Fruit fly (Drosophila melanogaster): ENCODE measurements around the gene CG11696.

CG11696 gene

dm6 chrX:11548701-11549100 lies 24.8 kb upstream of the CG11696 start (continued):
- TF ChIP-seq CG16815 (GFP tag; optimal IDR thresholded peaks at IDR 0.05) (peak; percentile 23), Dip2 (GFP tag; IDR thresholded peaks at IDR 0.05) (no peak), CG12769 (tag; optimal IDR thresholded peaks at IDR 0.05) (no peak), CG9215 (GFP tag; IDR thresholded peaks at IDR 0.05) (0 out of 2 replicates have a peak, but pooled peaks have one; percentile 16), Xrp1 (GFP tag; IDR thresholded peaks at IDR 0.05) (peak; percentile 64), ken (GFP tag; IDR thresholded peaks at IDR 0.05) (no peak), Meics (GFP tag; optimal IDR thresholded peaks at IDR 0.05) (no peak), Vsx1 (GFP tag; optimal IDR thresholded peaks at IDR 0.05) (no peak), tap (tag; optimal IDR thresholded peaks at IDR 0.05) (peak; percentile 17), Drgx (GFP tag; IDR thresholded peaks at IDR 0.05) (peak; percentile 66), CG8359 (GFP tag; optimal IDR thresholded peaks at IDR 0.05; ENCODE audit: borderline replicate concordance) (peak; percentile 30), CG4328 (GFP tag; optimal IDR thresholded peaks at IDR 0.05) (no peak), CG2129 (GFP tag; IDR thresholded peaks at IDR 0.05; ENCODE audit: partially characterized antibody) (no peak), CG18599 (GFP tag; optimal IDR thresholded peaks at IDR 0.05) (peak; percentile 29), zen2 (GFP tag; IDR thresholded peaks at IDR 0.05; ENCODE audit: partially characterized antibody) (no peak), Usf (GFP tag; optimal IDR thresholded peaks at IDR 0.05) (no peak), Hmx (GFP tag; optimal IDR thresholded peaks at IDR 0.05) (no peak), CG8089 (GFP tag; optimal IDR thresholded peaks at IDR 0.05) (peak; percentile 52), CG6175 (GFP tag; IDR thresholded peaks at IDR 0.05) (no peak), CG2712 (tag; optimal IDR thresholded peaks at IDR 0.05) (peak; percentile 72), Chrac-16 (GFP tag; optimal IDR thresholded peaks at IDR 0.05) (peak; percentile 52), bcd (GFP tag; optimal IDR thresholded peaks at IDR 0.05) (peak; percentile 8), CG2889 (GFP tag; IDR thresholded peaks at IDR 0.05) (no peak), CG2120 (GFP tag; optimal IDR thresholded peaks at IDR 0.05) (peak; percentile 16), ac (GFP tag; optimal IDR thresholded peaks at IDR 0.05) (no peak), CG9817 (tag; optimal IDR thresholded peaks at IDR 0.05) (no peak), zfh1 (GFP tag; IDR thresholded peaks at IDR 0.05) (0 out of 3 replicates have a peak, but pooled peaks have one; percentile 30), CG13624 (GFP tag; optimal IDR thresholded peaks at IDR 0.05) (peak; percentile 15), grau (tag; optimal IDR thresholded peaks at IDR 0.05) (peak; percentile 43), chinmo (GFP tag; IDR thresholded peaks at IDR 0.05; ENCODE audit: partially characterized antibody) (no peak), CG30403 (GFP tag; optimal IDR thresholded peaks at IDR 0.05) (peak; percentile 34), ind (GFP tag; optimal IDR thresholded peaks at IDR 0.05) (peak; percentile 18), CG6765 (GFP tag; optimal IDR thresholded peaks at IDR 0.05) (no peak), toy (GFP tag; IDR thresholded peaks at IDR 0.05) (no peak), sens (GFP tag) (peak; percentile 90), Elba2 (GFP tag; optimal IDR thresholded peaks at IDR 0.05) (no peak), CG4820 (GFP tag; optimal IDR thresholded peaks at IDR 0.05) (peak; percentile 56), jumu (GFP tag; optimal IDR thresholded peaks at IDR 0.05) (peak; percentile 57), CG13287 (GFP tag; IDR thresholded peaks at IDR 0.05; ENCODE audit: partially characterized antibody) (no peak), CG11398 (GFP tag; optimal IDR thresholded peaks at IDR 0.05) (peak; percentile 50), vvl (GFP tag; IDR thresholded peaks at IDR 0.05) (peak; percentile 57), CG15479 (GFP tag; optimal IDR thresholded peaks at IDR 0.05) (no peak), otp (GFP tag; IDR thresholded peaks at IDR 0.05) (peak; percentile 30; the same call in 1 of the 3 replicates), seq (GFP tag; IDR thresholded peaks at IDR 0.05) (no peak), Lim3 (GFP tag; IDR thresholded peaks at IDR 0.05) (no peak), CG31441 (GFP tag; IDR thresholded peaks at IDR 0.05) (peak; percentile 54), CG1602 (GFP tag; optimal IDR thresholded peaks at IDR 0.05) (peak; percentile 11), CG6689 (GFP tag; IDR thresholded peaks at IDR 0.05) (peak; percentile 38; the same call in 1 of the 2 replicates), Ets97D (GFP tag; optimal IDR thresholded peaks at IDR 0.05) (no peak), CG12155 (GFP tag; optimal IDR thresholded peaks at IDR 0.05) (no peak), E2f2 (GFP tag; IDR thresholded peaks at IDR 0.05) (no peak), Asciz (GFP tag; optimal IDR thresholded peaks at IDR 0.05) (peak; percentile 10)

Measured in whole organism, embryonic.